Fruit fly (Drosophila melanogaster) whole organism, embryonic: ENCODE data around the gene CG42784.

Experiments
- Antp ChIP-seq: fragments of 200-800 bp; sonication (Bioruptor generic); optimal IDR thresholded peaks from 3 replicates; lab custom pipeline; 2016; ENCODE audit warnings: missing biosample characterization, missing genetic modification characterization
- Blimp-1 ChIP-seq: fragments of 200-800 bp; sonication (Bioruptor generic); optimal IDR thresholded peaks from 3 replicates; lab custom pipeline; 2018; ENCODE audit warnings: missing biosample characterization, missing genetic modification characterization, mild to moderate bottlenecking, moderate library complexity, missing genetic modification reagents
- CG10959 ChIP-seq: fragments of 200-800 bp; sonication (Bioruptor generic); IDR thresholded peaks from 2 replicates; pipeline ENCODE4 v1.3.6; 2022; ENCODE audit warnings: missing biosample characterization, missing genetic modification characterization
- CG12744 ChIP-seq: fragments of 200-800 bp; sonication (Bioruptor generic); optimal IDR thresholded peaks from 2 replicates; lab custom pipeline; 2016; ENCODE audit warnings: missing biosample characterization, missing genetic modification characterization
- CG12769 ChIP-seq: fragments of 200-800 bp; sonication (Bioruptor generic); optimal IDR thresholded peaks from 2 replicates; lab custom pipeline; 2019; ENCODE audit warnings: missing biosample characterization, mild to moderate bottlenecking, missing genetic modification characterization, moderate library complexity
- CG15073 ChIP-seq: fragments of 200-800 bp; sonication (Bioruptor generic); optimal IDR thresholded peaks from 2 replicates; lab custom pipeline; 2016; ENCODE audit warnings: missing biosample characterization, missing genetic modification characterization
- CG15479 ChIP-seq: fragments of 200-800 bp; sonication (Bioruptor generic); optimal IDR thresholded peaks from 3 replicates; lab custom pipeline; 2019; ENCODE audit warnings: missing biosample characterization, mild to moderate bottlenecking, missing genetic modification characterization, moderate library complexity
- CG1603 ChIP-seq: fragments of 200-800 bp; sonication (Bioruptor generic); optimal IDR thresholded peaks from 2 replicates; lab custom pipeline; 2019; ENCODE audit warnings: missing biosample characterization, mild to moderate bottlenecking, missing genetic modification characterization, moderate library complexity
- CG17186 ChIP-seq: fragments of 200-800 bp; sonication (Bioruptor generic); optimal IDR thresholded peaks from 3 replicates; lab custom pipeline; 2017; ENCODE audit warnings: missing biosample characterization, missing genetic modification reagents, missing genetic modification characterization
- CG18619 ChIP-seq: fragments of 200-800 bp; sonication (Bioruptor generic); optimal IDR thresholded peaks from 3 replicates; lab custom pipeline; 2017; ENCODE audit warnings: missing biosample characterization, mild to moderate bottlenecking, missing genetic modification characterization
- CG2202 ChIP-seq: fragments of 200-800 bp; sonication (Bioruptor generic); optimal IDR thresholded peaks from 2 replicates; lab custom pipeline; 2018; ENCODE audit warnings: missing biosample characterization, mild to moderate bottlenecking, missing genetic modification characterization
- CG32772 ChIP-seq: fragments of 200-800 bp; sonication (Bioruptor generic); IDR thresholded peaks from 2 replicates; pipeline ENCODE4 v1.3.6; 2022; ENCODE audit warnings: missing biosample characterization, missing genetic modification characterization
- CG4424 ChIP-seq: fragments of 200-800 bp; sonication (Bioruptor generic); optimal IDR thresholded peaks from 3 replicates; lab custom pipeline; 2016; ENCODE audit warnings: missing biosample characterization, missing genetic modification characterization
- CG4617 ChIP-seq: fragments of 200-800 bp; sonication (Bioruptor generic); optimal IDR thresholded peaks from 3 replicates; lab custom pipeline; 2016; ENCODE audit warnings: missing biosample characterization, missing genetic modification characterization, borderline replicate concordance
- CG7357 ChIP-seq: fragments of 200-800 bp; sonication (Bioruptor generic); IDR thresholded peaks from 3 replicates; pipeline ENCODE4 v1.3.6; 2022; ENCODE audit warnings: missing biosample characterization, missing genetic modification characterization
- CG7556 ChIP-seq: fragments of 200-800 bp; sonication (Bioruptor generic); optimal IDR thresholded peaks from 2 replicates; lab custom pipeline; 2017; ENCODE audit warnings: missing biosample characterization, mild to moderate bottlenecking, missing genetic modification characterization
- CG7987 ChIP-seq: fragments of 200-800 bp; sonication (Bioruptor generic); optimal IDR thresholded peaks from 2 replicates; lab custom pipeline; 2018; ENCODE audit warnings: missing biosample characterization, mild to moderate bottlenecking, missing genetic modification characterization, moderate library complexity
- CG9215 ChIP-seq: fragments of 200-800 bp; sonication (Bioruptor generic); IDR thresholded peaks from 2 replicates; pipeline ENCODE4 v1.3.6; 2022; ENCODE audit warnings: missing biosample characterization, missing genetic modification characterization
- D19A ChIP-seq: fragments of 200-800 bp; optimal IDR thresholded peaks from 3 replicates; lab custom pipeline; 2019; ENCODE audit warnings: missing biosample characterization, mild to moderate bottlenecking, missing genetic modification characterization, moderate library complexity
- Doc3 ChIP-seq: fragments of 200-800 bp; sonication (Bioruptor generic); IDR thresholded peaks from 3 replicates; pipeline ENCODE4 v1.3.6; 2022; ENCODE audit warnings: missing biosample characterization, missing genetic modification characterization; ENCODE audit not compliant: partially characterized antibody
- E2f1 ChIP-seq: fragments of 200-800 bp; sonication (Bioruptor generic); IDR thresholded peaks from 2 replicates; pipeline ENCODE4 v1.3.6; 2022; ENCODE audit warnings: missing biosample characterization, missing genetic modification characterization
- HLH3B ChIP-seq: fragments of 200-800 bp; sonication (Bioruptor generic); IDR thresholded peaks from 2 replicates; pipeline ENCODE4 v1.3.6; 2022; ENCODE audit warnings: missing biosample characterization, missing genetic modification characterization
- Mrtf ChIP-seq: fragments of 200-800 bp; sonication (Bioruptor generic); IDR thresholded peaks from 3 replicates; pipeline ENCODE4 v1.3.6; 2022; ENCODE audit warnings: missing biosample characterization, missing genetic modification characterization
- NFAT ChIP-seq: fragments of 200-800 bp; sonication (Bioruptor generic); IDR thresholded peaks from 2 replicates; pipeline ENCODE4 v1.3.6; 2022; ENCODE audit warnings: missing biosample characterization, missing genetic modification characterization
- Neu2 ChIP-seq: fragments of 200-800 bp; sonication (Bioruptor generic); optimal IDR thresholded peaks from 3 replicates; lab custom pipeline; 2016; ENCODE audit warnings: missing biosample characterization, missing genetic modification characterization, borderline replicate concordance
- Nf-YB ChIP-seq: fragments of 200-800 bp; sonication (Bioruptor generic); optimal IDR thresholded peaks from 3 replicates; lab custom pipeline; 2019; ENCODE audit warnings: missing biosample characterization, mild to moderate bottlenecking, missing genetic modification characterization, moderate library complexity
- Six4 ChIP-seq: fragments of 200-800 bp; sonication (Bioruptor generic); optimal IDR thresholded peaks from 2 replicates; lab custom pipeline; 2016; ENCODE audit warnings: missing biosample characterization, missing genetic modification characterization
- Sry-δ ChIP-seq: fragments of 200-800 bp; sonication (Bioruptor generic); optimal IDR thresholded peaks from 2 replicates; lab custom pipeline; 2016; ENCODE audit warnings: missing biosample characterization, missing genetic modification characterization
- Xbp1 ChIP-seq: fragments of 200-800 bp; sonication (Bioruptor generic); optimal IDR thresholded peaks from 3 replicates; lab custom pipeline; 2016; ENCODE audit warnings: missing biosample characterization, mild to moderate bottlenecking, missing genetic modification characterization
- ab ChIP-seq: fragments of 200-800 bp; sonication (Bioruptor generic); optimal IDR thresholded peaks from 2 replicates; lab custom pipeline; 2016; ENCODE audit warnings: missing biosample characterization, missing genetic modification characterization
- ase ChIP-seq: fragments of 200-800 bp; sonication (Bioruptor generic); IDR thresholded peaks from 3 replicates; pipeline ENCODE4 v1.3.6; 2022; ENCODE audit warnings: missing biosample characterization, missing genetic modification characterization
- az2 ChIP-seq: fragments of 200-800 bp; sonication (Bioruptor generic); optimal IDR thresholded peaks from 3 replicates; lab custom pipeline; 2016; ENCODE audit warnings: missing biosample characterization, missing genetic modification characterization
- bab2 ChIP-seq: fragments of 200-800 bp; sonication (Bioruptor generic); optimal IDR thresholded peaks from 2 replicates; lab custom pipeline; 2016; ENCODE audit warnings: missing biosample characterization, missing genetic modification characterization
- chm ChIP-seq: fragments of 200-800 bp; sonication (Bioruptor generic); IDR thresholded peaks from 2 replicates; pipeline ENCODE4 v1.3.6; 2022; ENCODE audit warnings: missing biosample characterization, missing genetic modification characterization
- dati ChIP-seq: fragments of 200-800 bp; sonication (Bioruptor generic); IDR thresholded peaks from 2 replicates; pipeline ENCODE4 v1.3.6; 2022; ENCODE audit warnings: missing biosample characterization, missing genetic modification characterization
- dysf ChIP-seq: fragments of 200-800 bp; sonication (Bioruptor generic); IDR thresholded peaks from 3 replicates; pipeline ENCODE4 v1.3.6; 2022; ENCODE audit warnings: missing biosample characterization, missing genetic modification characterization
- fd102C ChIP-seq: fragments of 200-800 bp; sonication (Bioruptor generic); optimal IDR thresholded peaks from 2 replicates; lab custom pipeline; 2018; ENCODE audit warnings: missing biosample characterization, mild to moderate bottlenecking, missing genetic modification characterization, moderate library complexity
- fd3F ChIP-seq: fragments of 200-800 bp; sonication (Bioruptor generic); optimal IDR thresholded peaks from 2 replicates; lab custom pipeline; 2018; ENCODE audit warnings: missing biosample characterization, mild to moderate bottlenecking, missing genetic modification characterization, moderate library complexity
- fu2 ChIP-seq: fragments of 200-800 bp; sonication (Bioruptor generic); optimal IDR thresholded peaks from 2 replicates; lab custom pipeline; 2016; ENCODE audit warnings: missing biosample characterization, missing genetic modification characterization
- gce ChIP-seq: fragments of 200-800 bp; sonication (Bioruptor generic); IDR thresholded peaks from 3 replicates; pipeline ENCODE4 v1.3.6; 2022; ENCODE audit warnings: missing biosample characterization, missing genetic modification characterization
- gsb-n ChIP-seq: fragments of 200-800 bp; sonication (Bioruptor generic); optimal IDR thresholded peaks from 3 replicates; lab custom pipeline; 2018; ENCODE audit warnings: missing biosample characterization, mild to moderate bottlenecking, missing genetic modification characterization
- knrl ChIP-seq: fragments of 200-800 bp; sonication (Bioruptor generic); IDR thresholded peaks from 3 replicates; pipeline ENCODE4 v1.3.6; 2022; ENCODE audit warnings: missing biosample characterization, missing genetic modification characterization; ENCODE audit not compliant: partially characterized antibody
- nau ChIP-seq: fragments of 200-800 bp; sonication (Bioruptor generic); optimal IDR thresholded peaks from 3 replicates; lab custom pipeline; 2017; ENCODE audit warnings: missing biosample characterization, mild to moderate bottlenecking, missing genetic modification characterization, missing genetic modification reagents
- nmo ChIP-seq: fragments of 200-800 bp; sonication (Bioruptor generic); optimal IDR thresholded peaks from 2 replicates; lab custom pipeline; 2018; ENCODE audit warnings: missing biosample characterization, mild to moderate bottlenecking, missing genetic modification characterization, moderate library complexity
- nom ChIP-seq: fragments of 200-800 bp; sonication (Bioruptor generic); optimal IDR thresholded peaks from 2 replicates; lab custom pipeline; 2017; ENCODE audit warnings: missing biosample characterization, missing genetic modification characterization, mild to moderate bottlenecking, moderate library complexity, missing genetic modification reagents
- pnt ChIP-seq: fragments of 200-800 bp; sonication (Bioruptor generic); optimal IDR thresholded peaks from 3 replicates; lab custom pipeline; 2016; ENCODE audit warnings: missing biosample characterization, missing genetic modification characterization
- pum ChIP-seq: fragments of 200-800 bp; sonication (Bioruptor generic); optimal IDR thresholded peaks from 2 replicates; lab custom pipeline; 2016; ENCODE audit warnings: missing biosample characterization, missing genetic modification characterization
- scrt ChIP-seq: fragments of 200-800 bp; sonication (Bioruptor generic); optimal IDR thresholded peaks from 2 replicates; lab custom pipeline; 2018; ENCODE audit warnings: missing biosample characterization, mild to moderate bottlenecking, missing genetic modification characterization, moderate library complexity
- slbo ChIP-seq: fragments of 200-800 bp; sonication (Bioruptor generic); IDR thresholded peaks from 2 replicates; pipeline ENCODE4 v1.3.6; 2022; ENCODE audit warnings: missing biosample characterization, missing genetic modification characterization
- vvl ChIP-seq: fragments of 200-800 bp; sonication (Bioruptor generic); IDR thresholded peaks from 2 replicates; pipeline ENCODE4 v1.3.6; 2022; ENCODE audit warnings: missing biosample characterization, missing genetic modification characterization
- zf30C ChIP-seq: fragments of 200-800 bp; sonication (Bioruptor generic); optimal IDR thresholded peaks from 3 replicates; lab custom pipeline; 2018; ENCODE audit warnings: missing biosample characterization, mild to moderate bottlenecking, missing genetic modification characterization

CG42784 gene

dm6 chr2L:13387255-13387654 lies 28.0 kb upstream of the CG42784 start, which contains the start of the genes Ing5 and CG7099 (continued):
- TF ChIP-seq Doc3 (GFP tag; lab: Robert Waterston, UW), result 0 out of 3 replicates have a peak, but pooled peaks have one; percentile 49
- TF ChIP-seq CG18619 (GFP tag; lab: Kevin White, UChicago), result peak; percentile 94
- TF ChIP-seq HLH3B, result peak; percentile 96
- TF ChIP-seq nom, result peak; percentile 82
- peak; percentile 78 for TF ChIP-seq knrl
- TF ChIP-seq gsb-n (tag; lab: Kevin White, UChicago), result peak; percentile 94
- TF ChIP-seq az2 (GFP tag; lab: Kevin White, UChicago), result peak; percentile 97
- TF ChIP-seq fd102C, result peak; percentile 74
- peak; percentile 65 for TF ChIP-seq CG1603 (tag; lab: Kevin White, UChicago)
- peak; percentile 88 for TF ChIP-seq dati (GFP tag; lab: Robert Waterston, UW)
- no peak for TF ChIP-seq Neu2 (GFP tag; lab: Kevin White, UChicago)
- TF ChIP-seq CG12744 (GFP tag; lab: Kevin White, UChicago), result peak; percentile 90
- peak; percentile 96 for TF ChIP-seq CG4424 (GFP tag; lab: Kevin White, UChicago)
- peak; percentile 96 for TF ChIP-seq ase
- peak; percentile 89 for TF ChIP-seq CG7357 (GFP tag; lab: Robert Waterston, UW)
- TF ChIP-seq CG15479 (GFP tag; lab: Kevin White, UChicago), result peak; percentile 36
- TF ChIP-seq CG2202 (tag; lab: Kevin White, UChicago), result peak; percentile 90
- TF ChIP-seq CG12769, result no peak
- TF ChIP-seq D19A (tag; lab: Kevin White, UChicago), result peak; percentile 89
- peak; percentile 96 for TF ChIP-seq E2f1 (GFP tag; lab: Robert Waterston, UW)
- TF ChIP-seq Nf-YB (GFP tag; lab: Kevin White, UChicago), result peak; percentile 83
- peak; percentile 97 for TF ChIP-seq CG4617 (GFP tag; lab: Kevin White, UChicago)
- TF ChIP-seq fd3F, result peak; percentile 96
- TF ChIP-seq Xbp1 (GFP tag; lab: Kevin White, UChicago), result peak; percentile 99
- no peak for TF ChIP-seq zf30C (GFP tag; lab: Kevin White, UChicago)
- TF ChIP-seq slbo (GFP tag; lab: Robert Waterston, UW), result peak; percentile 99
- TF ChIP-seq Antp (GFP tag; lab: Kevin White, UChicago), result peak; percentile 83
- TF ChIP-seq CG9215 (GFP tag; lab: Robert Waterston, UW), result peak; percentile 94
- TF ChIP-seq dysf (GFP tag; lab: Robert Waterston, UW), result peak; percentile 96
- peak; percentile 89 for TF ChIP-seq CG7987 (GFP tag; lab: Kevin White, UChicago)
- peak; percentile 89 for TF ChIP-seq CG17186 (GFP tag; lab: Kevin White, UChicago)
- TF ChIP-seq pum (GFP tag; lab: Kevin White, UChicago), result peak; percentile 89
- peak; percentile 95 for TF ChIP-seq NFAT (GFP tag; lab: Robert Waterston, UW)
- peak; percentile 90 for TF ChIP-seq gce (GFP tag; lab: Robert Waterston, UW)
- TF ChIP-seq scrt, result peak; percentile 92
- peak; percentile 89 for TF ChIP-seq ab
- TF ChIP-seq fu2, result peak; percentile 82
- peak; percentile 93 for TF ChIP-seq Six4 (GFP tag; lab: Kevin White, UChicago)
- no peak for TF ChIP-seq nau
- peak; percentile 94 for TF ChIP-seq chm (GFP tag; lab: Robert Waterston, UW)
- TF ChIP-seq CG7556 (GFP tag; lab: Kevin White, UChicago), result peak; percentile 92
- peak; percentile 98 for TF ChIP-seq nmo (GFP tag; lab: Kevin White, UChicago)
- TF ChIP-seq Blimp-1 (GFP tag; lab: Kevin White, UChicago), result peak; percentile 94
- TF ChIP-seq Mrtf, result peak; percentile 94
- peak; percentile 83 for TF ChIP-seq Sry-δ (GFP tag; lab: Kevin White, UChicago)
- TF ChIP-seq bab2 (GFP tag; lab: Kevin White, UChicago), result peak; percentile 94
- TF ChIP-seq CG15073 (GFP tag; lab: Kevin White, UChicago), result peak; percentile 81
- peak; percentile 89 for TF ChIP-seq pnt
- peak; percentile 98 for TF ChIP-seq vvl (GFP tag; lab: Robert Waterston, UW)
- TF ChIP-seq CG32772 (GFP tag; lab: Robert Waterston, UW), result peak; percentile 97
- peak; percentile 94 for TF ChIP-seq CG10959
